Worm (Caenorhabditis elegans) whole organism, L4 larva: ENCODE data around the gene osg-1.
A peak's percentile ranks its signal among the peaks of the same experiment; 100 is the strongest.

Source experiments
- R02D3.7 ChIP-seq: fragments of 150-350 bp; sonication (generic microtip); optimal IDR thresholded peaks from 3 replicates; lab custom pipeline; 2014; ENCODE audit warnings: missing biosample characterization, missing genetic modification characterization
- T26A8.4 ChIP-seq: fragments of 200-800 bp; sonication (Bioruptor generic); IDR thresholded peaks from 2 replicates; pipeline ENCODE4 v1.3.6; 2022; ENCODE audit warnings: missing genetic modification characterization, missing compliant biosample characterization
- Y5F2A.4 ChIP-seq: fragments of 200-800 bp; sonication (Bioruptor generic); optimal IDR thresholded peaks from 2 replicates; lab custom pipeline; 2018; ENCODE audit warnings: mild to moderate bottlenecking, missing genetic modification characterization, missing compliant biosample characterization
- Y75B8A.6 ChIP-seq: fragments of 200-800 bp; sonication (Bioruptor generic); IDR thresholded peaks from 2 replicates; pipeline ENCODE4 v1.3.6; 2022; ENCODE audit warnings: missing genetic modification reagents, missing genetic modification characterization, missing compliant biosample characterization
- aha-1 ChIP-seq: fragments of 150-350 bp; peaks from one replicate; lab custom pipeline; 2014; ENCODE audit warnings: missing biosample characterization, missing genetic modification characterization
- ceh-32 ChIP-seq: sonication (generic microtip); optimal IDR thresholded peaks from 2 replicates; lab custom pipeline; 2016; ENCODE audit warnings: mild to moderate bottlenecking, missing genetic modification characterization, missing compliant biosample characterization; ENCODE audit not compliant: poor library complexity
- ceh-44 ChIP-seq: fragments of 200-800 bp; sonication (Bioruptor generic); IDR thresholded peaks from 2 replicates; pipeline ENCODE4 v1.3.6; 2022; ENCODE audit warnings: missing genetic modification reagents, missing genetic modification characterization, missing compliant biosample characterization
- ceh-62 ChIP-seq: sonication (generic microtip); optimal IDR thresholded peaks from 2 replicates; lab custom pipeline; 2017; ENCODE audit warnings: missing biosample characterization, missing genetic modification characterization
- daf-12 ChIP-seq: fragments of 150-350 bp; optimal IDR thresholded peaks from 2 replicates; lab custom pipeline; 2014; ENCODE audit warnings: missing biosample characterization, missing genetic modification reagents, missing genetic modification characterization
- daf-16 ChIP-seq, 3 experiments: sonication (generic microtip); optimal IDR thresholded peaks; 2 replicates each; lab custom pipeline; 2016 to 2017; ENCODE audit warnings: missing genetic modification characterization in 3 of 3, missing genetic modification reagents in 3 of 3, mild to moderate bottlenecking in 2 of 3, missing compliant biosample characterization in 2 of 3, missing biosample characterization in 1 of 3, moderate library complexity in 1 of 3
- daf-19 ChIP-seq: fragments of 200-800 bp; sonication (Bioruptor generic); conservative IDR thresholded peaks from 2 replicates; pipeline ENCODE4 v1.3.6; 2022; ENCODE audit warnings: missing genetic modification characterization, missing compliant biosample characterization
- dmd-6 ChIP-seq: fragments of 200-800 bp; sonication (Bioruptor generic); IDR thresholded peaks from 2 replicates; pipeline ENCODE4 v1.3.6; 2022; ENCODE audit warnings: missing genetic modification reagents, missing genetic modification characterization, missing compliant biosample characterization
- dmd-8 ChIP-seq: fragments of 200-800 bp; sonication (Bioruptor generic); IDR thresholded peaks from 2 replicates; pipeline ENCODE4 v1.3.6; 2022; ENCODE audit warnings: missing genetic modification characterization, missing compliant biosample characterization
- duxl-1 ChIP-seq: sonication (generic microtip); optimal IDR thresholded peaks from 2 replicates; lab custom pipeline; 2016; ENCODE audit warnings: mild to moderate bottlenecking, missing genetic modification characterization, moderate library complexity, missing compliant biosample characterization; ENCODE audit not compliant: poor library complexity
- egl-43 ChIP-seq: fragments of 200-800 bp; sonication (Bioruptor generic); IDR thresholded peaks from 2 replicates; pipeline ENCODE4 v1.3.6; 2022; ENCODE audit warnings: missing genetic modification reagents, missing genetic modification characterization, missing compliant biosample characterization
- fkh-10 ChIP-seq: fragments of 150-350 bp; optimal IDR thresholded peaks from 2 replicates; lab custom pipeline; 2014; ENCODE audit warnings: missing biosample characterization, missing genetic modification reagents, missing genetic modification characterization
- gei-8 ChIP-seq: fragments of 200-800 bp; sonication (Bioruptor generic); optimal IDR thresholded peaks from 2 replicates; lab custom pipeline; 2018; ENCODE audit warnings: mild to moderate bottlenecking, missing genetic modification characterization, missing compliant biosample characterization
- hlh-11 ChIP-seq: fragments of 200-800 bp; sonication (Bioruptor generic); optimal IDR thresholded peaks from 2 replicates; lab custom pipeline; 2018; ENCODE audit warnings: mild to moderate bottlenecking, missing genetic modification characterization, missing compliant biosample characterization
- jun-1 ChIP-seq: fragments of 150-350 bp; optimal IDR thresholded peaks from 2 replicates; lab custom pipeline; 2014; ENCODE audit warnings: missing biosample characterization, missing genetic modification reagents, missing genetic modification characterization
- lim-7 ChIP-seq: fragments of 200-800 bp; sonication (Bioruptor generic); IDR thresholded peaks from 2 replicates; pipeline ENCODE4 v1.3.6; 2022; ENCODE audit warnings: missing genetic modification characterization, missing compliant biosample characterization
- lin-29 ChIP-seq: fragments of 200-800 bp; sonication (Bioruptor generic); IDR thresholded peaks from 2 replicates; pipeline ENCODE4 v1.3.6; 2022; ENCODE audit warnings: missing genetic modification reagents, missing genetic modification characterization, missing compliant biosample characterization
- lin-39 ChIP-seq: fragments of 150-350 bp; optimal IDR thresholded peaks from 2 replicates; lab custom pipeline; 2014; ENCODE audit warnings: missing biosample characterization, missing genetic modification reagents, missing genetic modification characterization
- lsy-2 ChIP-seq, 2 experiments: fragments of 150-350 bp in 1 of 2; sonication (generic microtip) in 1 of 2; optimal IDR thresholded peaks; 2 replicates each; lab custom pipeline; 2014 to 2017; ENCODE audit warnings: missing biosample characterization in 2 of 2, missing genetic modification characterization in 2 of 2
- madf-9 ChIP-seq: fragments of 200-800 bp; sonication (Bioruptor generic); conservative IDR thresholded peaks from 2 replicates; pipeline ENCODE4 v1.3.6; 2022; ENCODE audit warnings: missing genetic modification reagents, missing genetic modification characterization, missing compliant biosample characterization
- mdt-29 ChIP-seq: fragments of 200-800 bp; sonication (Bioruptor generic); IDR thresholded peaks from 2 replicates; pipeline ENCODE4 v1.3.6; 2022; ENCODE audit warnings: missing genetic modification reagents, missing genetic modification characterization, missing compliant biosample characterization
- nhr-41 ChIP-seq: fragments of 200-800 bp; sonication (Bioruptor generic); IDR thresholded peaks from 2 replicates; pipeline ENCODE4 v1.3.6; 2022; ENCODE audit warnings: missing genetic modification reagents, missing genetic modification characterization, missing compliant biosample characterization
- nhr-42 ChIP-seq: fragments of 200-800 bp; sonication (Bioruptor generic); IDR thresholded peaks from 2 replicates; pipeline ENCODE4 v1.3.6; 2022; ENCODE audit warnings: missing genetic modification characterization, missing compliant biosample characterization
- nhr-6 ChIP-seq: fragments of 150-350 bp; optimal IDR thresholded peaks from 2 replicates; lab custom pipeline; 2014; ENCODE audit warnings: missing biosample characterization, missing genetic modification characterization
- nhr-77 ChIP-seq: fragments of 150-350 bp; optimal IDR thresholded peaks from 2 replicates; lab custom pipeline; 2014; ENCODE audit warnings: missing biosample characterization, missing genetic modification characterization
- pha-4 ChIP-seq, 2 experiments: fragments of 150-350 bp in 1 of 2; fragments of 200-800 bp in 1 of 2; sonication (Bioruptor generic) in 1 of 2; IDR thresholded peaks in 1 of 2; optimal IDR thresholded peaks in 1 of 2; 2 replicates each; pipeline versions ENCODE4 v1.3.6 to Lab custom; 2014 to 2022; ENCODE audit warnings: missing genetic modification characterization in 2 of 2, missing genetic modification reagents in 2 of 2, missing biosample characterization in 1 of 2, missing compliant biosample characterization in 1 of 2
- php-3 ChIP-seq: fragments of 200-800 bp; sonication (Bioruptor generic); IDR thresholded peaks from 2 replicates; pipeline ENCODE4 v1.3.6; 2022; ENCODE audit warnings: missing genetic modification reagents, missing genetic modification characterization, missing compliant biosample characterization
- set-16 ChIP-seq: fragments of 200-800 bp; sonication (Bioruptor generic); IDR thresholded peaks from 2 replicates; pipeline ENCODE4 v1.3.6; 2022; ENCODE audit warnings: missing genetic modification reagents, missing genetic modification characterization, missing compliant biosample characterization
- spr-1 ChIP-seq: sonication (generic microtip); optimal IDR thresholded peaks from 2 replicates; lab custom pipeline; 2016; ENCODE audit warnings: mild to moderate bottlenecking, missing genetic modification characterization, missing compliant biosample characterization
- tag-97 ChIP-seq: fragments of 200-800 bp; sonication (Bioruptor generic); IDR thresholded peaks from 2 replicates; pipeline ENCODE4 v1.3.6; 2022; ENCODE audit warnings: missing genetic modification characterization, missing compliant biosample characterization
- unc-130 ChIP-seq: sonication (generic microtip); optimal IDR thresholded peaks from 2 replicates; lab custom pipeline; 2016; ENCODE audit warnings: missing genetic modification reagents, missing genetic modification characterization, missing compliant biosample characterization
- unc-62 ChIP-seq, 3 experiments: fragments of 150-350 bp in 1 of 3; sonication (generic microtip); optimal IDR thresholded peaks in 2 of 3; peaks in 1 of 3; 1 replicate in 1 of 3; 2 replicates in 2 of 3; lab custom pipeline; 2014 to 2017; ENCODE audit warnings: missing biosample characterization in 3 of 3, missing genetic modification characterization in 3 of 3, missing genetic modification reagents in 3 of 3, missing genotype in 1 of 3
- zfp-2 ChIP-seq: sonication (generic microtip); optimal IDR thresholded peaks from 2 replicates; lab custom pipeline; 2016; ENCODE audit warnings: mild to moderate bottlenecking, missing genetic modification characterization, missing compliant biosample characterization
- zfp-3 ChIP-seq: fragments of 200-800 bp; sonication (Bioruptor generic); conservative IDR thresholded peaks from 2 replicates; pipeline ENCODE4 v1.3.6; 2022; ENCODE audit warnings: missing genetic modification reagents, missing genetic modification characterization, missing compliant biosample characterization
- zip-11 ChIP-seq: fragments of 200-800 bp; sonication (Bioruptor generic); IDR thresholded peaks from 2 replicates; pipeline ENCODE4 v1.3.6; 2022; ENCODE audit warnings: missing genetic modification characterization, missing compliant biosample characterization
- ztf-7 ChIP-seq: fragments of 150-350 bp; optimal IDR thresholded peaks from 2 replicates; lab custom pipeline; 2014; ENCODE audit warnings: missing biosample characterization, missing genetic modification characterization

osg-1 gene

ce11 chrIII:5504725-5505473 is 17.5 kb downstream of the osg-1 start:
- no peak for TF ChIP-seq lim-7
- TF ChIP-seq dmd-8 (GFP tag; lab: Robert Waterston, UW), result no peak
- no peak for TF ChIP-seq nhr-6 (tag; lab: Kevin White, UChicago)
- TF ChIP-seq duxl-1 (tag; lab: Kevin White, UChicago), result peak; percentile 24
- TF ChIP-seq fkh-10, result no peak
- TF ChIP-seq madf-9 (GFP tag; lab: Robert Waterston, UW), result no peak
- peak; percentile 41; the same call in 1 of the 2 replicates for TF ChIP-seq daf-19
- TF ChIP-seq nhr-41 (GFP tag; lab: Robert Waterston, UW), result no peak
- no peak for TF ChIP-seq lin-39 (tag; lab: Kevin White, UChicago)
- no peak for TF ChIP-seq gei-8 (GFP tag; lab: Kevin White, UChicago)
- peak; percentile 89 for TF ChIP-seq set-16 (GFP tag; lab: Robert Waterston, UW)
- TF ChIP-seq Y75B8A.6, result no peak
- no peak for TF ChIP-seq ceh-62 (tag; lab: Kevin White, UChicago)
- TF ChIP-seq unc-62 (GFP tag; optimal IDR thresholded peaks at IDR 0.05 in 1 of 2; lab: Kevin White, UChicago), result peak in 1 of 2 experiments; percentile 88
- no peak for TF ChIP-seq unc-62 (tag; optimal IDR thresholded peaks at IDR 0.05; lab: Kevin White, UChicago)
- TF ChIP-seq Y5F2A.4 (GFP tag; lab: Kevin White, UChicago), result no peak
- no peak for TF ChIP-seq zip-11 (GFP tag; lab: Robert Waterston, UW)
- TF ChIP-seq jun-1 (tag; lab: Kevin White, UChicago), result no peak
- no peak for TF ChIP-seq spr-1 (tag; lab: Kevin White, UChicago)
- TF ChIP-seq aha-1 (tag; lab: Kevin White, UChicago), result no peak
- TF ChIP-seq egl-43 (GFP tag; lab: Robert Waterston, UW), result 0 out of 2 replicates have a peak, but pooled peaks have one; percentile 17
- no peak for TF ChIP-seq ceh-32 (tag; lab: Kevin White, UChicago)
- TF ChIP-seq pha-4 (GFP tag; IDR thresholded peaks at IDR 0.05; lab: Robert Waterston, UW), result 0 out of 2 replicates have a peak, but pooled peaks have one; percentile 6
- TF ChIP-seq pha-4 (tag; optimal IDR thresholded peaks at IDR 0.05; lab: Kevin White, UChicago), result no peak
- TF ChIP-seq R02D3.7, result no peak
- TF ChIP-seq mdt-29 (GFP tag; lab: Robert Waterston, UW), result no peak
- no peak for TF ChIP-seq zfp-2
- no peak for TF ChIP-seq nhr-42
- TF ChIP-seq unc-130 (GFP tag; lab: Kevin White, UChicago), result no peak
- no peak for TF ChIP-seq ztf-7
- TF ChIP-seq daf-16 (GFP tag; optimal IDR thresholded peaks at IDR 0.05; lab: Kevin White, UChicago), result no peak
- peak; percentile 9 for TF ChIP-seq daf-16 (tag; optimal IDR thresholded peaks at IDR 0.05; lab: Kevin White, UChicago)
- TF ChIP-seq hlh-11 (tag; lab: Kevin White, UChicago), result no peak
- TF ChIP-seq daf-12 (tag; lab: Kevin White, UChicago), result no peak
- TF ChIP-seq lsy-2 (tag; optimal IDR thresholded peaks at IDR 0.05; lab: Kevin White, UChicago), result no peak
- peak; percentile 19; the same call in 1 of the 2 replicates for TF ChIP-seq php-3 (GFP tag; lab: Robert Waterston, UW)
- TF ChIP-seq tag-97 (GFP tag; lab: Robert Waterston, UW), result no peak
- TF ChIP-seq dmd-6 (GFP tag; lab: Robert Waterston, UW), result no peak
- TF ChIP-seq, all 104 proteins: peak for 8

DNA sequence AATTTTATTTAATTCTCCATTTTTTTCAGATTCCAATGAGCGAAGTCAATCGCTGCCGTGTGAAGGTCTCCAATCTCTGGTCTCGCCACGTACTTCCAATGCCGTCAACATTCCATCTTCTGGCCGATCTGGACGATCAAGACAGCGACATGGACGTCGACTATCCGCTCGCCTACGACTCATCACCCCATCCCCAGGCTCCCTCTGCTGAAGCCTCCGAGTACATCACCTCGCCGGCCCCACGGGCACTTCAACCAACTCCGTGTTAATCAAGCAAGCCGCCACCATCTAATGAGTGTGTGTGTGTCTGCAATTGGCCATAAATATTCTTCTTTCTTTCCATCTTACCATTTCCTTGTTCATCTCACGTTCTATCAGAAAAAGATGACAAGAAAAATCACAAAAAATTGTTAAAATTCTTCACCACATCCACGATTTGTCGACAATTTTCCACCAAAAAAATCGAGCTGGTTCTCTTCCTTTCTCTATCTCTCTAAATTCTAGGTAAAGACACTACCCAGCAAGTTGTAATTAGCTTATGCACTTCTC is 18.2 kb downstream of the osg-1 start:
- TF ChIP-seq egl-43 (GFP tag; lab: Robert Waterston, UW) (peak; percentile 35; the same call in 1 of the 2 replicates), pha-4 (GFP tag; IDR thresholded peaks at IDR 0.05; lab: Robert Waterston, UW) (peak; percentile 7; the same call in 1 of the 2 replicates), pha-4 (tag; optimal IDR thresholded peaks at IDR 0.05; lab: Kevin White, UChicago) (no peak), nhr-77 (tag; lab: Kevin White, UChicago) (peak; percentile 54), lin-29 (GFP tag; lab: Robert Waterston, UW) (0 out of 2 replicates have a peak, but pooled peaks have one; percentile 7), Y5F2A.4 (GFP tag; lab: Kevin White, UChicago) (no peak), zfp-3 (GFP tag; lab: Robert Waterston, UW) (peak; percentile 29), ceh-44 (GFP tag; lab: Robert Waterston, UW) (no peak), T26A8.4 (GFP tag; lab: Robert Waterston, UW) (no peak), aha-1 (tag; lab: Kevin White, UChicago) (peak; percentile 88), lim-7 (0 out of 2 replicates have a peak, but pooled peaks have one; percentile 51)
